Worm (Caenorhabditis elegans) whole organism, midembryonic: ENCODE data around the gene F11A5.15.

Experiments
- cog-1 ChIP-seq: sonication (generic microtip); optimal IDR thresholded peaks from 2 replicates; lab custom pipeline; 2016; ENCODE audit warnings: missing genetic modification characterization, missing compliant biosample characterization
- flt-1 ChIP-seq: fragments of 200-800 bp; sonication (Bioruptor generic); IDR thresholded peaks from 2 replicates; pipeline ENCODE4 v1.3.6; 2022; ENCODE audit warnings: missing genetic modification characterization, missing compliant biosample characterization
- med-1 ChIP-seq: sonication (generic microtip); optimal IDR thresholded peaks from 2 replicates; lab custom pipeline; 2017; ENCODE audit warnings: missing genetic modification characterization, mild to moderate bottlenecking, missing compliant biosample characterization, antibody characterized with exemption, missing genetic modification reagents; ENCODE audit not compliant: insufficient read depth
- ztf-23 ChIP-seq: fragments of 200-800 bp; sonication (Bioruptor generic); IDR thresholded peaks from 2 replicates; pipeline ENCODE4 v1.3.6; 2022; ENCODE audit warnings: missing genetic modification reagents, missing genetic modification characterization, missing compliant biosample characterization

DNA sequence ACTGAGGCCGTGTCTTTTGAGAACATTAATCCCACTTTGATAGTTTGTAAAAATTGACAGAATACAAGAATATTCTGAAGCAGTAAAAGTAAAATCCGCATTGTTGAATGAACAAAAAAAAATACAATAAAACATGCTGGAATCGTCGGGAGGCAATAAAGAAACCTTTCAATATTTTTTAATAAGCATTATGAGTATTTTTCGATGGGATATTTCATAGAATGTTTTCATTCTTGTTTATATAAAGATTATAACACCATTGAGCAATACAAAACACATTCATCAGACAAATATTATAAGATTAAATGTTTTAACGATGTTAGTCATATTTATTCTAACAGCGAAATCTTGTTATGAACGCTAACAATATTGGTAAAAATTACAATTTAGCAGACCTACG is 35.3 kb upstream of the F11A5.15 start, which contains the start of gene gcy-20:
- TF ChIP-seq ztf-23 (GFP tag; lab: Robert Waterston, UW): no peak
- TF ChIP-seq cog-1 (tag; lab: Kevin White, UChicago): no peak
- TF ChIP-seq med-1 (GFP tag; lab: Kevin White, UChicago): no peak
- no peak for TF ChIP-seq flt-1 (GFP tag; lab: Robert Waterston, UW)
